Worm (Caenorhabditis elegans) whole organism, young adult: ENCODE data around the gene Y62E10A.19.

Source experiments
- cebp-2 ChIP-seq: fragments of 200-800 bp; sonication (Bioruptor generic); IDR thresholded peaks from 2 replicates; pipeline ENCODE4 v1.3.6; 2022; ENCODE audit warnings: missing genetic modification characterization, missing compliant biosample characterization
- ceh-27 ChIP-seq: fragments of 200-800 bp; sonication (Bioruptor generic); optimal IDR thresholded peaks from 2 replicates; lab custom pipeline; 2018; ENCODE audit warnings: mild to moderate bottlenecking, missing genetic modification characterization, moderate library complexity, missing compliant biosample characterization
- rpc-1 ChIP-seq, 2 experiments: fragments of 150-350 bp in 1 of 2; sonication (generic microtip) in 1 of 2; optimal IDR thresholded peaks; 2 replicates each; lab custom pipeline; 2014 to 2018; ENCODE audit warnings: missing biosample characterization in 1 of 2, missing genetic modification characterization in 1 of 2, missing genetic modification reagents in 1 of 2, missing genotype in 1 of 2
- unc-62 ChIP-seq: fragments of 150-350 bp; optimal IDR thresholded peaks from 2 replicates; lab custom pipeline; 2014; ENCODE audit warnings: missing biosample characterization, missing genetic modification reagents, missing genetic modification characterization

DNA sequence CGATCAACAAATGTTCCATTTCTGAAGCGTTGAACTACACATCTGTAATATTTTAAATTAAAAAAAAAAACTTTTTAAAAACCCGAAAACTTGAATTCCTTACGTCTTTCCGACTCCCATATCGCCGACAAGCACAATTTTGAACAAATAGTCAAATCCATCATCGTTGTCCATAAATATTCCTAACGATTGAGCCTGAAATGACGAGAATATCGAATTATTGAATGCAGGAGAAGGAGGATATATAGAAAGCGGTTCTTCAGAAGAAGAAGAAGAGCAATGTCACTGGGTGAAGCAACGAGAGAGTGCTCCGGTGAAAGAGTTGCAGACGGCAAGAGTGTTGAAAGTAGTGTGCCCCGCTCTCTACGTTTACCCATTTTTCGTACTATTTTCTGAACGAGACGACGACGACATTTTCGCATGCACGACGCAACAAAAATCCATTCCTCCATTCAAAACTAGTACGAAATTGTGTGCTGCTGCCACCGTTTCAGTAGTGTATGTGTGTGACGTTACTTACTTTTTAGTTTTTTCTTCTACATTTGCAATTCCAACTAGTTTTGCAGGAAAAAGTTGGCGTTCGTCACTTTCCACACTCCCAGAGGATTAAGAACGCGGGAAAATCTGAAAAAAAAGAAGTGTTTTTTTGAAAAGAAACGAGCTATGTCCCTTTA lies 24.2 kb downstream of the Y62E10A.19 start, which contains the start of gene rab-19:
- no peak for TF ChIP-seq rpc-1 (optimal IDR thresholded peaks at IDR 0.05; lab: Kevin White, UChicago)
- TF ChIP-seq rpc-1 (tag; optimal IDR thresholded peaks at IDR 0.05; lab: Kevin White, UChicago), result no peak
- no peak for TF ChIP-seq ceh-27 (GFP tag; lab: Kevin White, UChicago)
- no peak for TF ChIP-seq cebp-2 (GFP tag; lab: Robert Waterston, UW)
- no peak for TF ChIP-seq unc-62 (GFP tag; lab: Kevin White, UChicago)
